Worm (Caenorhabditis elegans): ENCODE data around the gene rpl-11.1.

- no peak for TF ChIP-seq ZK546.5 (tag; optimal IDR thresholded peaks at IDR 0.05)
- no peak for TF ChIP-seq zip-2 (tag; optimal IDR thresholded peaks at IDR 0.05)
- no peak for TF ChIP-seq saeg-2 (GFP tag; IDR thresholded peaks at IDR 0.05)
Observed at ce11 chrV:3631591-3631990, 45.7 kb upstream of the rpl-11.1 start, which contains the start of gene F59B1.6.
